Fruit fly (Drosophila melanogaster): ENCODE measurements around the gene CG46310.

DNA sequence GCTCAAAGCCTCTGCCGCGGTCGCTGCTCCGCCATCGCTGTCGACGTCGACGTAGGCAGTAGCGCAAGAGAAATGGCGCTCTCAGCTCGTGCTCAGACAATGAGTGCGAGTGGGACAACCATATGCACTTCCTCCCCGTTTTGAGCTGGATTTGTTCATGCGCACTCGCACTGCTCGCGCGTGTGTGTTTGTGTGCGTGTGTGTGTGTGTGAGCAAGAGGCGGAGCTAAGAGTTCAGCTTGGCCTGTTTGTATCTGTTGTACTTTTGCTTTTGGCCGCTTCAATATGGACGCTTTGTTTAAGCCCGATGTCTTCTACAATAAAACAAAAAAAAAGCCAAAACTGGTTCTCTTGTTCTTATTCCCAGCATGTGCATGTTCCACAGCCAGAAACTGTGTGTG, 27.4 kb downstream of the CG46310 start:
- no peak for TF ChIP-seq psq (optimal IDR thresholded peaks at IDR 0.05)
- TF ChIP-seq ttk (optimal IDR thresholded peaks at IDR 0.05) = no peak
- TF ChIP-seq Myc (optimal IDR thresholded peaks at IDR 0.05) = no peak

All from Kc167 (cell line).